Worm (Caenorhabditis elegans) whole organism, late embryonic: ENCODE measurements around the gene H01G02.3.

ENCODE experiments used
- C08G9.2 ChIP-seq: sonication (generic microtip); optimal IDR thresholded peaks from 2 replicates; lab custom pipeline; 2016; ENCODE audit warnings: mild to moderate bottlenecking, missing genetic modification characterization, moderate library complexity, missing compliant biosample characterization
- C38D4.7 ChIP-seq: fragments of 200-800 bp; sonication (Bioruptor generic); optimal IDR thresholded peaks from 2 replicates; lab custom pipeline; 2018; ENCODE audit warnings: mild to moderate bottlenecking, missing genetic modification characterization, moderate library complexity, missing compliant biosample characterization
- K09A11.1 ChIP-seq: sonication (generic microtip); optimal IDR thresholded peaks from 2 replicates; lab custom pipeline; 2017; ENCODE audit warnings: antibody characterized with exemption, mild to moderate bottlenecking, missing genetic modification characterization, missing compliant biosample characterization; ENCODE audit not compliant: insufficient read depth
- T23F11.4 ChIP-seq: fragments of 200-800 bp; sonication (Bioruptor generic); optimal IDR thresholded peaks from 2 replicates; lab custom pipeline; 2018; ENCODE audit warnings: mild to moderate bottlenecking, missing genetic modification characterization, missing compliant biosample characterization
- Y22D7AL.16 ChIP-seq: sonication (generic microtip); optimal IDR thresholded peaks from 2 replicates; lab custom pipeline; 2016; ENCODE audit warnings: missing genetic modification characterization, missing compliant biosample characterization
- ahr-1 ChIP-seq: sonication (generic microtip); optimal IDR thresholded peaks from 2 replicates; lab custom pipeline; 2016; ENCODE audit warnings: missing genetic modification characterization, missing compliant biosample characterization
- ceh-18 ChIP-seq: sonication (generic microtip); optimal IDR thresholded peaks from 2 replicates; lab custom pipeline; 2016; ENCODE audit warnings: missing genetic modification characterization, missing compliant biosample characterization
- ceh-2 ChIP-seq: sonication (generic microtip); optimal IDR thresholded peaks from 2 replicates; lab custom pipeline; 2016; ENCODE audit warnings: missing genotype, missing genetic modification characterization, missing compliant biosample characterization
- ceh-24 ChIP-seq: sonication (generic microtip); optimal IDR thresholded peaks from 2 replicates; lab custom pipeline; 2016; ENCODE audit warnings: mild to moderate bottlenecking, missing genetic modification characterization, missing compliant biosample characterization
- ceh-31 ChIP-seq: sonication (generic microtip); optimal IDR thresholded peaks from 2 replicates; lab custom pipeline; 2016; ENCODE audit warnings: missing genetic modification characterization, missing compliant biosample characterization
- ceh-48 ChIP-seq: sonication (generic microtip); optimal IDR thresholded peaks from 2 replicates; lab custom pipeline; 2016; ENCODE audit warnings: missing genetic modification characterization, inconsistent platforms, missing compliant biosample characterization
- ceh-9 ChIP-seq: sonication (generic microtip); optimal IDR thresholded peaks from 2 replicates; lab custom pipeline; 2016; ENCODE audit warnings: mild to moderate bottlenecking, missing genetic modification characterization, inconsistent platforms, missing compliant biosample characterization
- dve-1 ChIP-seq: sonication (generic microtip); optimal IDR thresholded peaks from 2 replicates; lab custom pipeline; 2017; ENCODE audit warnings: antibody characterized with exemption, mild to moderate bottlenecking, missing genetic modification characterization, missing compliant biosample characterization
- elt-2 ChIP-seq: sonication (generic microtip); optimal IDR thresholded peaks from 2 replicates; lab custom pipeline; 2016; ENCODE audit warnings: missing genetic modification reagents, missing genetic modification characterization, missing compliant biosample characterization
- elt-4 ChIP-seq: sonication (generic microtip); optimal IDR thresholded peaks from 2 replicates; lab custom pipeline; 2016; ENCODE audit warnings: missing genetic modification characterization, missing compliant biosample characterization
- eyg-1 ChIP-seq: sonication (generic microtip); optimal IDR thresholded peaks from 2 replicates; lab custom pipeline; 2016; ENCODE audit warnings: missing genotype, missing genetic modification characterization, missing compliant biosample characterization
- fax-1 ChIP-seq: sonication (generic microtip); optimal IDR thresholded peaks from 2 replicates; lab custom pipeline; 2016; ENCODE audit warnings: missing genotype, missing genetic modification characterization, missing compliant biosample characterization
- gmeb-2 ChIP-seq: sonication (generic microtip); optimal IDR thresholded peaks from 2 replicates; lab custom pipeline; 2016; ENCODE audit warnings: missing genetic modification characterization, inconsistent platforms, missing compliant biosample characterization
- hlh-30 ChIP-seq: sonication (generic microtip); optimal IDR thresholded peaks from 2 replicates; lab custom pipeline; 2017; ENCODE audit warnings: antibody characterized with exemption, missing genetic modification characterization, missing compliant biosample characterization; ENCODE audit not compliant: insufficient read depth
- hlh-6 ChIP-seq: sonication (generic microtip); optimal IDR thresholded peaks from 2 replicates; lab custom pipeline; 2016; ENCODE audit warnings: missing genotype, missing genetic modification characterization, missing compliant biosample characterization
- lin-11 ChIP-seq: fragments of 200-800 bp; sonication (Bioruptor generic); optimal IDR thresholded peaks from 2 replicates; lab custom pipeline; 2018; ENCODE audit warnings: mild to moderate bottlenecking, missing genetic modification characterization, missing compliant biosample characterization
- madf-2 ChIP-seq: sonication (generic microtip); optimal IDR thresholded peaks from 2 replicates; lab custom pipeline; 2017; ENCODE audit warnings: missing genetic modification characterization, missing compliant biosample characterization
- mec-3 ChIP-seq: sonication (generic microtip); optimal IDR thresholded peaks from 2 replicates; lab custom pipeline; 2016; ENCODE audit warnings: borderline replicate concordance, missing genetic modification characterization, missing compliant biosample characterization
- nfya-1 ChIP-seq: sonication (generic microtip); optimal IDR thresholded peaks from 2 replicates; lab custom pipeline; 2017; ENCODE audit warnings: missing genetic modification characterization, mild to moderate bottlenecking, missing compliant biosample characterization, antibody characterized with exemption, moderate library complexity
- npax-4 ChIP-seq: sonication (generic microtip); optimal IDR thresholded peaks from 2 replicates; lab custom pipeline; 2016; ENCODE audit warnings: missing genetic modification characterization, missing compliant biosample characterization
- odd-2 ChIP-seq: sonication (generic microtip); optimal IDR thresholded peaks from 2 replicates; lab custom pipeline; 2017; ENCODE audit warnings: antibody characterized with exemption, mild to moderate bottlenecking, missing genetic modification characterization, missing compliant biosample characterization
- pat-9 ChIP-seq: fragments of 200-800 bp; sonication (Bioruptor generic); optimal IDR thresholded peaks from 2 replicates; lab custom pipeline; 2018; ENCODE audit warnings: mild to moderate bottlenecking, missing genetic modification characterization, moderate library complexity, missing compliant biosample characterization
- pax-1 ChIP-seq: fragments of 150-350 bp; optimal IDR thresholded peaks from 2 replicates; lab custom pipeline; 2014; ENCODE audit warnings: missing biosample characterization, missing genetic modification characterization
- pha-2 ChIP-seq: sonication (generic microtip); optimal IDR thresholded peaks from 2 replicates; lab custom pipeline; 2017; ENCODE audit warnings: mild to moderate bottlenecking, missing genetic modification characterization, missing compliant biosample characterization
- pha-4 ChIP-seq: fragments of 150-350 bp; optimal IDR thresholded peaks from 2 replicates; lab custom pipeline; 2018; ENCODE audit warnings: missing biosample characterization, missing genetic modification reagents, missing genetic modification characterization
- pros-1 ChIP-seq: fragments of 150-350 bp; optimal IDR thresholded peaks from 2 replicates; lab custom pipeline; 2014; ENCODE audit warnings: missing biosample characterization, missing genetic modification reagents, missing genetic modification characterization
- rnt-1 ChIP-seq: sonication (generic microtip); optimal IDR thresholded peaks from 2 replicates; lab custom pipeline; 2016; ENCODE audit warnings: missing genetic modification characterization, missing compliant biosample characterization
- sdc-2 ChIP-seq: sonication (generic microtip); optimal IDR thresholded peaks from 2 replicates; lab custom pipeline; 2016; ENCODE audit warnings: missing genotype, missing genetic modification characterization, missing compliant biosample characterization
- sox-4 ChIP-seq: sonication (generic microtip); optimal IDR thresholded peaks from 2 replicates; lab custom pipeline; 2017; ENCODE audit warnings: mild to moderate bottlenecking, missing genetic modification characterization, inconsistent platforms, missing compliant biosample characterization
- tbx-2 ChIP-seq: sonication (generic microtip); optimal IDR thresholded peaks from 2 replicates; lab custom pipeline; 2016; ENCODE audit warnings: missing genetic modification characterization, missing compliant biosample characterization
- ttx-3 ChIP-seq: sonication (generic microtip); optimal IDR thresholded peaks from 2 replicates; lab custom pipeline; 2016; ENCODE audit warnings: missing genetic modification reagents, missing genetic modification characterization, missing compliant biosample characterization
- unc-42 ChIP-seq: sonication (generic microtip); optimal IDR thresholded peaks from 2 replicates; lab custom pipeline; 2016; ENCODE audit warnings: missing genotype, missing genetic modification characterization, missing compliant biosample characterization
- unc-86 ChIP-seq: sonication (generic microtip); optimal IDR thresholded peaks from 2 replicates; lab custom pipeline; 2016; ENCODE audit warnings: missing genetic modification characterization, missing compliant biosample characterization
- zip-5 ChIP-seq: sonication (generic microtip); optimal IDR thresholded peaks from 2 replicates; lab custom pipeline; 2016; ENCODE audit warnings: missing genetic modification characterization, missing compliant biosample characterization
- ztf-16 ChIP-seq: sonication (generic microtip); optimal IDR thresholded peaks from 2 replicates; lab custom pipeline; 2017; ENCODE audit warnings: missing genetic modification characterization, missing compliant biosample characterization

Gene H01G02.3

DNA sequence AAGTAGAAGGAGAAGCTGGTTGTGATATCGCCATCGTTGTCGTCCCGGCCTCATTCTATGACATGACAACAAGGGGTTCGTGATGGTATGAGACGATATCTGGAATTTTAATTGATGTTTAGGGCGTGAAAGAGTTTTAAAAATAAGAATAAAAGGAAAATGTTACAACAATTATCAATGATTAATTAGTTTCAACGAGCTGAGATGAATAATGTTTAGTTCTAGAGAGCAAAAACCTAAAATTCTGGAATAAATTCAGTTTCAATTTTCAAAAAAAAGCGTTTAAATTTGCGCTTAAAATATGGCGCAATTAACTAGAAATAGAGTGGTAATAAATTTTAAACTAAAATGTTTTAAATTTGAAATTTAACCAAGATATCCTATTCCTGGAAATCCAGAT, at the start of gene H01G02.3:
H01G02.3 (minus strand) TSS at position 101 of the 400 bp plus-strand sequence.
- TF ChIP-seq mec-3 (tag; lab: Kevin White, UChicago) (no peak), odd-2 (tag; lab: Kevin White, UChicago) (no peak), fax-1 (tag; lab: Kevin White, UChicago) (no peak), ttx-3 (tag; lab: Kevin White, UChicago) (no peak), sdc-2 (no peak), ztf-16 (no peak), npax-4 (tag; lab: Kevin White, UChicago) (no peak), ceh-2 (tag; lab: Kevin White, UChicago) (no peak), ahr-1 (tag; lab: Kevin White, UChicago) (no peak), ceh-24 (tag; lab: Kevin White, UChicago) (no peak), tbx-2 (no peak), rnt-1 (tag; lab: Kevin White, UChicago) (no peak), hlh-30 (tag; lab: Kevin White, UChicago) (no peak), ceh-18 (tag; lab: Kevin White, UChicago) (no peak), pros-1 (tag; lab: Kevin White, UChicago) (no peak), zip-5 (tag; lab: Kevin White, UChicago) (no peak), unc-42 (tag; lab: Kevin White, UChicago) (no peak), ceh-9 (tag; lab: Kevin White, UChicago) (no peak)

DNA sequence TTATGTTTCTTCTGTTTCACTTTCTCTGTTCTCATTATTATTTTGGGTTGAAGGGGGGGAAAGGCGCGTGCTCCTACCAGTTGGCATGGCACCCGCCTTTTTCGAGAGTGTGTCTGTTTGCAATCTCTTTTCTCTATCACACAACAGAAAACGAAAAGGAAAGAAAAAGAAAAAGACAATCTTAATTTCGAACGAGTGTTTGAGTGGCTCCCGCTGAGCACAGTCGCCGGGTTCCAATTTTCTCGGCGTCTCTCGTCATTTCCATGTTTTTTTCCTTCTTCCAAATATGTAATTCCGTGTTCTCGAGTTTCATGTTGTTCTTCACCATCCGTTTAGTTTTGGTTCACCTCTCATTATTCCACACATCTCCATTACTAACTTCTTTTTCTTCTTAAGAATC, 49.7 kb upstream of the H01G02.3 start, which contains the start of gene F38H4.3:
F38H4.3 (plus strand) TSS at position 301 of the 400 bp plus-strand sequence.
- no peak for TF ChIP-seq sox-4 (tag; lab: Kevin White, UChicago)
- no peak for TF ChIP-seq Y22D7AL.16 (tag; lab: Kevin White, UChicago)
- TF ChIP-seq elt-4 (tag; lab: Kevin White, UChicago): no peak
- no peak for TF ChIP-seq elt-2
- TF ChIP-seq unc-86: no peak
- TF ChIP-seq pha-2 (tag; lab: Kevin White, UChicago): no peak
- no peak for TF ChIP-seq K09A11.1
- TF ChIP-seq pat-9 (tag; lab: Kevin White, UChicago): no peak
- TF ChIP-seq nfya-1: no peak
- no peak for TF ChIP-seq dve-1
- no peak for TF ChIP-seq ceh-31 (tag; lab: Kevin White, UChicago)
- TF ChIP-seq ceh-48 (tag; lab: Kevin White, UChicago): no peak

DNA sequence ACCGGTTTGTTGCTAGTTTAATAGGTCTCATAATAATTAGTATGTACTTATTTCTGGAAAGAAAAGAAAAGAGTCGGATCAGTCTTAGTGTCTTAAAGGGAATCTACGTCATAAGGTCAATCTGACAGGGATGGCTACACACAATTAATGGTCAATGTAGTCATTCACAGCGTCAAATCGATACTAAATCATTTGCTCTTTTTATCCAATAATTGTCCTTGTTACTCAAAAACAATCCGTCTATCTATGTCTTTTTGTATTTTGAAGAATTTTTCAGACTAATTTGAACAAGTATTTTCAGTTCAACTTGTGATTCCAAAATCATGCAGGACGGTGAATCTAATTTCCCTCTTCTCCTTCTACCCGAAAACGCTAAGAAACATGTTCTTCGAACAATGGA, 46.3 kb upstream of the H01G02.3 start, which contains the start of gene fbxb-3:
fbxb-3 (plus strand) TSS at position 301 of the 400 bp plus-strand sequence.
- TF ChIP-seq pax-1 (tag; lab: Kevin White, UChicago) (no peak), madf-2 (tag; lab: Kevin White, UChicago) (no peak), C08G9.2 (no peak), unc-86 (no peak), ceh-18 (tag; lab: Kevin White, UChicago) (no peak), pat-9 (tag; lab: Kevin White, UChicago) (no peak), pha-4 (no peak), ceh-24 (tag; lab: Kevin White, UChicago) (no peak), T23F11.4 (GFP tag; lab: Kevin White, UChicago) (no peak), eyg-1 (tag; lab: Kevin White, UChicago) (no peak), gmeb-2 (no peak), lin-11 (no peak), hlh-6 (tag; lab: Kevin White, UChicago) (no peak), fax-1 (tag; lab: Kevin White, UChicago) (no peak), sox-4 (tag; lab: Kevin White, UChicago) (no peak), ceh-2 (tag; lab: Kevin White, UChicago) (no peak), pros-1 (tag; lab: Kevin White, UChicago) (no peak), elt-4 (tag; lab: Kevin White, UChicago) (no peak), zip-5 (tag; lab: Kevin White, UChicago) (no peak), C38D4.7 (no peak)
